Worm (Caenorhabditis elegans) whole organism, L1 larva: ENCODE measurements around the gene emre-1.

Source experiments
- C16A3.4 ChIP-seq: fragments of 150-350 bp; optimal IDR thresholded peaks from 2 replicates; lab custom pipeline; 2014; ENCODE audit warnings: missing biosample characterization, missing genetic modification characterization
- aly-2 ChIP-seq: fragments of 150-350 bp; optimal IDR thresholded peaks from 2 replicates; lab custom pipeline; 2014; ENCODE audit warnings: missing biosample characterization, missing genetic modification characterization
- ama-1 ChIP-seq: fragments of 150-350 bp; optimal IDR thresholded peaks from 2 replicates; lab custom pipeline; 2014
- blmp-1 ChIP-seq: fragments of 150-350 bp; optimal IDR thresholded peaks from 2 replicates; lab custom pipeline; 2014; ENCODE audit warnings: missing biosample characterization, missing genetic modification characterization
- ceh-63 ChIP-seq: fragments of 200-800 bp; sonication (Bioruptor generic); optimal IDR thresholded peaks from 2 replicates; lab custom pipeline; 2018; ENCODE audit warnings: mild to moderate bottlenecking, missing genetic modification characterization, missing compliant biosample characterization
- ceh-88 ChIP-seq: fragments of 200-800 bp; sonication (Bioruptor generic); IDR thresholded peaks from 2 replicates; pipeline ENCODE4 v1.3.6; 2022; ENCODE audit warnings: missing genetic modification characterization, missing compliant biosample characterization
- dpl-1 ChIP-seq, 3 experiments: fragments of 150-350 bp in 2 of 3; sonication (generic microtip) in 1 of 3; optimal IDR thresholded peaks; 2 replicates each; lab custom pipeline; 2014 to 2017; ENCODE audit warnings: missing biosample characterization in 3 of 3, missing genetic modification characterization in 3 of 3, missing genetic modification reagents in 3 of 3
- dsc-1 ChIP-seq: sonication (generic microtip); optimal IDR thresholded peaks from 2 replicates; lab custom pipeline; 2016; ENCODE audit warnings: mild to moderate bottlenecking, missing genetic modification characterization, missing compliant biosample characterization
- efl-1 ChIP-seq, 4 experiments: fragments of 150-350 bp; optimal IDR thresholded peaks in 3 of 4; peaks in 1 of 4; 1 replicate in 1 of 4; 2 replicates in 3 of 4; lab custom pipeline; 2014; ENCODE audit warnings: missing biosample characterization in 2 of 4, missing genetic modification characterization in 2 of 4, missing genetic modification reagents in 2 of 4
- egl-13 ChIP-seq: sonication (generic microtip); optimal IDR thresholded peaks from 2 replicates; lab custom pipeline; 2016; ENCODE audit warnings: missing genotype, missing genetic modification reagents, missing genetic modification characterization, missing compliant biosample characterization
- hlh-4 ChIP-seq: sonication (generic microtip); optimal IDR thresholded peaks from 2 replicates; lab custom pipeline; 2016; ENCODE audit warnings: mild to moderate bottlenecking, missing genetic modification characterization, missing compliant biosample characterization
- irx-1 ChIP-seq: sonication (generic microtip); optimal IDR thresholded peaks from 2 replicates; lab custom pipeline; 2016; ENCODE audit warnings: missing genetic modification characterization, missing compliant biosample characterization
- isw-1 ChIP-seq: fragments of 200-800 bp; sonication (Bioruptor generic); IDR thresholded peaks from 2 replicates; pipeline ENCODE4 v1.3.6; 2022; ENCODE audit warnings: missing genetic modification characterization, missing compliant biosample characterization
- lin-15B ChIP-seq: fragments of 150-350 bp; sonication (generic microtip); optimal IDR thresholded peaks from 3 replicates; lab custom pipeline; 2014; ENCODE audit warnings: missing biosample characterization, missing genetic modification characterization
- lin-35 ChIP-seq, 2 experiments: fragments of 150-350 bp; optimal IDR thresholded peaks; 2 replicates each; lab custom pipeline; 2014; ENCODE audit warnings: missing biosample characterization in 2 of 2, missing genetic modification characterization in 2 of 2, missing genetic modification reagents in 2 of 2
- lsy-2 ChIP-seq, 2 experiments: fragments of 150-350 bp; optimal IDR thresholded peaks; 2 replicates each; lab custom pipeline; 2014; ENCODE audit warnings: missing biosample characterization in 2 of 2, missing genetic modification characterization in 2 of 2
- mab-9 ChIP-seq: fragments of 200-800 bp; sonication (Bioruptor generic); IDR thresholded peaks from 2 replicates; pipeline ENCODE4 v1.3.6; 2022; ENCODE audit warnings: missing genetic modification reagents, missing genetic modification characterization, missing compliant biosample characterization
- mdl-1 ChIP-seq, 2 experiments: fragments of 150-350 bp; optimal IDR thresholded peaks; 2 replicates each; lab custom pipeline; 2014 to 2017; ENCODE audit warnings: missing biosample characterization in 2 of 2, missing genetic modification characterization in 2 of 2, inconsistent platforms in 1 of 2
- mef-2 ChIP-seq: fragments of 150-350 bp; optimal IDR thresholded peaks from 2 replicates; lab custom pipeline; 2014; ENCODE audit warnings: missing biosample characterization, missing genetic modification characterization
- nhr-20 ChIP-seq: sonication (generic microtip); optimal IDR thresholded peaks from 2 replicates; lab custom pipeline; 2016; ENCODE audit warnings: mild to moderate bottlenecking, missing genetic modification characterization, missing compliant biosample characterization
- nhr-28 ChIP-seq: fragments of 150-350 bp; optimal IDR thresholded peaks from 2 replicates; lab custom pipeline; 2014; ENCODE audit warnings: missing biosample characterization, missing genetic modification characterization
- nhr-85 ChIP-seq: sonication (generic microtip); peaks from one replicate; lab custom pipeline; 2016; ENCODE audit warnings: missing genetic modification characterization, inconsistent platforms, missing compliant biosample characterization
- nhr-90 ChIP-seq: sonication (generic microtip); optimal IDR thresholded peaks from 2 replicates; lab custom pipeline; 2016; ENCODE audit warnings: mild to moderate bottlenecking, missing genetic modification characterization, missing compliant biosample characterization; ENCODE audit not compliant: poor library complexity
- pag-3 ChIP-seq: sonication (generic microtip); optimal IDR thresholded peaks from 2 replicates; lab custom pipeline; 2017; ENCODE audit warnings: missing genetic modification characterization, mild to moderate bottlenecking, missing compliant biosample characterization, antibody characterized with exemption, borderline replicate concordance; ENCODE audit not compliant: insufficient read depth
- pax-3 ChIP-seq: fragments of 200-800 bp; sonication (Bioruptor generic); optimal IDR thresholded peaks from 2 replicates; lab custom pipeline; 2018; ENCODE audit warnings: mild to moderate bottlenecking, missing genetic modification characterization, moderate library complexity, missing compliant biosample characterization
- skn-1 ChIP-seq: fragments of 150-350 bp; optimal IDR thresholded peaks from 2 replicates; lab custom pipeline; 2014; ENCODE audit warnings: missing biosample characterization, missing genetic modification characterization
- snpc-4 ChIP-seq: fragments of 150-350 bp; optimal IDR thresholded peaks from 2 replicates; lab custom pipeline; 2014; ENCODE audit warnings: missing biosample characterization, missing genetic modification characterization
- swsn-7 ChIP-seq: sonication (generic microtip); optimal IDR thresholded peaks from 2 replicates; lab custom pipeline; 2016; ENCODE audit warnings: missing genetic modification characterization, missing compliant biosample characterization
- tbx-2 ChIP-seq: sonication (generic microtip); optimal IDR thresholded peaks from 2 replicates; lab custom pipeline; 2016; ENCODE audit warnings: missing genetic modification characterization, missing compliant biosample characterization
- tlp-1 ChIP-seq: fragments of 150-350 bp; optimal IDR thresholded peaks from 2 replicates; lab custom pipeline; 2014; ENCODE audit warnings: missing biosample characterization, missing genetic modification characterization
- unc-130 ChIP-seq: fragments of 150-350 bp; optimal IDR thresholded peaks from 2 replicates; lab custom pipeline; 2017; ENCODE audit warnings: missing biosample characterization, missing genetic modification characterization, inconsistent platforms
- unc-30 ChIP-seq: sonication (generic microtip); optimal IDR thresholded peaks from 2 replicates; lab custom pipeline; 2017; ENCODE audit warnings: missing biosample characterization, missing genetic modification characterization
- zag-1 ChIP-seq: fragments of 150-350 bp; optimal IDR thresholded peaks from 2 replicates; lab custom pipeline; 2014; ENCODE audit warnings: missing biosample characterization, missing genetic modification characterization

The emre-1 gene

ce11 chrX:14951797-14952196 lies 27.7 kb upstream of the emre-1 start:
- TF ChIP-seq blmp-1 (tag; lab: Kevin White, UChicago): no peak
- no peak for TF ChIP-seq mef-2 (tag; lab: Kevin White, UChicago)
- TF ChIP-seq egl-13 (tag; lab: Kevin White, UChicago): no peak
- no peak for TF ChIP-seq nhr-20 (tag; lab: Kevin White, UChicago)
- no peak for TF ChIP-seq nhr-90 (tag; lab: Kevin White, UChicago)
- no peak for TF ChIP-seq unc-30
- TF ChIP-seq pax-3 (tag; lab: Kevin White, UChicago): no peak
- no peak for TF ChIP-seq lin-15B (tag; lab: Kevin White, UChicago)
- TF ChIP-seq mab-9 (GFP tag; lab: Robert Waterston, UW): no peak
- no peak for TF ChIP-seq nhr-85
- no peak for TF ChIP-seq efl-1 (optimal IDR thresholded peaks at IDR 0.05; lab: Kevin White, UChicago)
- no peak for TF ChIP-seq efl-1 (GFP tag; optimal IDR thresholded peaks at IDR 0.05 in 1 of 2; lab: Kevin White, UChicago)
- no peak for TF ChIP-seq dsc-1 (tag; lab: Kevin White, UChicago)
- TF ChIP-seq snpc-4 (tag; lab: Kevin White, UChicago): no peak
- no peak for TF ChIP-seq mdl-1 (tag; optimal IDR thresholded peaks at IDR 0.05; lab: Kevin White, UChicago)

ce11 chrX:14954548-14954947 lies 24.9 kb upstream of the emre-1 start, which contains the start of gene pag-3:
Gene pag-3 (minus strand): TSS chrX:14954648.
- TF ChIP-seq dsc-1 (tag; lab: Kevin White, UChicago) (no peak), C16A3.4 (tag; lab: Kevin White, UChicago) (no peak), lin-35 (GFP tag; optimal IDR thresholded peaks at IDR 0.05; lab: Kevin White, UChicago) (no peak), swsn-7 (no peak), irx-1 (no peak), aly-2 (no peak)

ce11 chrX:14957176-14957575 lies 22.3 kb upstream of the emre-1 start:
- no peak for TF ChIP-seq C16A3.4 (tag; lab: Kevin White, UChicago)
- no peak for TF ChIP-seq dpl-1 (GFP tag; optimal IDR thresholded peaks at IDR 0.05; lab: Kevin White, UChicago)
- TF ChIP-seq ama-1: no peak
- TF ChIP-seq dsc-1 (tag; lab: Kevin White, UChicago): no peak
- TF ChIP-seq tlp-1 (tag; lab: Kevin White, UChicago): no peak
- no peak for TF ChIP-seq tbx-2 (tag; lab: Kevin White, UChicago)
- no peak for TF ChIP-seq isw-1
- no peak for TF ChIP-seq skn-1 (tag; lab: Kevin White, UChicago)
- TF ChIP-seq unc-130 (tag; lab: Kevin White, UChicago): no peak
- TF ChIP-seq ceh-88 (GFP tag; lab: Robert Waterston, UW): no peak
- TF ChIP-seq, all 84 proteins: peak for 0

ce11 chrX:14958401-14958800 lies 21.1 kb upstream of the emre-1 start:
- TF ChIP-seq pag-3 (tag; lab: Kevin White, UChicago) (no peak), swsn-7 (no peak)
- TF ChIP-seq, all 84 proteins: peak for 0

- no peak for TF ChIP-seq ceh-63 (GFP tag; lab: Kevin White, UChicago)
- no peak for TF ChIP-seq lin-15B (tag; lab: Kevin White, UChicago)
- no peak for TF ChIP-seq lsy-2 (tag; optimal IDR thresholded peaks at IDR 0.05; lab: Kevin White, UChicago)
- TF ChIP-seq nhr-20 (tag; lab: Kevin White, UChicago): no peak
- no peak for TF ChIP-seq hlh-4
- no peak for TF ChIP-seq nhr-28 (tag; lab: Kevin White, UChicago)
- no peak for TF ChIP-seq zag-1 (tag; lab: Kevin White, UChicago)
Observed at ce11 chrX:14959393-14960073, 20.0 kb upstream of the emre-1 start.
